Worm (Caenorhabditis elegans): ENCODE measurements around the gene F35E8.2.
"Not testable (repeated sequence)": the region's sequence is repeated elsewhere in the genome, so short reads cannot be mapped to it uniquely, and the experiment has no call there.

The F35E8.2 gene

ce11 chrV:15921102-15921501, 15.6 kb downstream of the F35E8.2 start, which contains the start of gene cdr-1:
cdr-1 (plus strand) TSS chrV:15921309.
- TF ChIP-seq lsy-2 (tag; optimal IDR thresholded peaks at IDR 0.05) = no peak
- TF ChIP-seq unc-120 (tag; optimal IDR thresholded peaks at IDR 0.05; ENCODE audit: poor library complexity, severe bottlenecking) = no peak
- TF ChIP-seq M03D4.4 (tag; optimal IDR thresholded peaks at IDR 0.05) = no peak
- TF ChIP-seq unc-62 (GFP tag; optimal IDR thresholded peaks at IDR 0.05) = no peak
- TF ChIP-seq drap-1 (GFP tag; optimal IDR thresholded peaks at IDR 0.05) = no peak
- no peak for TF ChIP-seq mep-1 (tag; optimal IDR thresholded peaks at IDR 0.05)

- TF ChIP-seq nhr-76 (tag; optimal IDR thresholded peaks at IDR 0.05) = no peak
- TF ChIP-seq nhr-237 (tag; optimal IDR thresholded peaks at IDR 0.05) = no peak
- TF ChIP-seq snpc-4 (tag; optimal IDR thresholded peaks at IDR 0.05) = no peak
- no peak for TF ChIP-seq tbx-8 (GFP tag; optimal IDR thresholded peaks at IDR 0.05)
- TF ChIP-seq lsy-2 (tag; optimal IDR thresholded peaks at IDR 0.05) = no peak
- TF ChIP-seq ceh-39 (tag; optimal IDR thresholded peaks at IDR 0.05) = no peak
- no peak for TF ChIP-seq ces-1 (GFP tag; optimal IDR thresholded peaks at IDR 0.05)
- TF ChIP-seq drap-1 (GFP tag; optimal IDR thresholded peaks at IDR 0.05) = no peak
- TF ChIP-seq lin-32 (GFP tag; optimal IDR thresholded peaks at IDR 0.05) = no peak
- no peak for TF ChIP-seq M03D4.4 (tag; optimal IDR thresholded peaks at IDR 0.05)
- TF ChIP-seq nhr-2 (tag; optimal IDR thresholded peaks at IDR 0.05) = no peak
- TF ChIP-seq lin-13 (tag; optimal IDR thresholded peaks at IDR 0.05) = no peak
- TF ChIP-seq flh-1 (GFP tag; optimal IDR thresholded peaks at IDR 0.05) = no peak
- TF ChIP-seq ceh-83 (GFP tag; optimal IDR thresholded peaks at IDR 0.05) = no peak
- TF ChIP-seq unc-120 (tag; optimal IDR thresholded peaks at IDR 0.05; ENCODE audit: poor library complexity, severe bottlenecking) = no peak
- TF ChIP-seq blmp-1 (tag; optimal IDR thresholded peaks at IDR 0.05) = no peak
- TF ChIP-seq mep-1 (tag; optimal IDR thresholded peaks at IDR 0.05) = no peak
- no peak for TF ChIP-seq elt-1 (tag; optimal IDR thresholded peaks at IDR 0.05; ENCODE audit: borderline replicate concordance, insufficient read depth)
- no peak for TF ChIP-seq ceh-43 (GFP tag; optimal IDR thresholded peaks at IDR 0.05)
Measured at ce11 chrV:15922979-15923378, 17.5 kb downstream of the F35E8.2 start, which contains the start of gene F35E8.13. F35E8.13 (plus strand) TSS chrV:15923279.

- TF ChIP-seq drap-1 (GFP tag; optimal IDR thresholded peaks at IDR 0.05) (no peak), pha-4 (tag; optimal IDR thresholded peaks at IDR 0.05) (no peak), zip-8 (tag; optimal IDR thresholded peaks at IDR 0.05) (no peak), lin-32 (GFP tag; optimal IDR thresholded peaks at IDR 0.05) (no peak), sem-2 (GFP tag; optimal IDR thresholded peaks at IDR 0.05) (no peak), cnd-1 (tag; optimal IDR thresholded peaks at IDR 0.05) (no peak), ces-1 (GFP tag; optimal IDR thresholded peaks at IDR 0.05) (no peak), nhr-12 (tag; optimal IDR thresholded peaks at IDR 0.05) (no peak), unc-120 (tag; optimal IDR thresholded peaks at IDR 0.05; ENCODE audit: poor library complexity, severe bottlenecking) (no peak), mab-5 (tag; optimal IDR thresholded peaks at IDR 0.05) (no peak), M03D4.4 (tag; optimal IDR thresholded peaks at IDR 0.05) (no peak), ztf-11 (tag; optimal IDR thresholded peaks at IDR 0.05) (no peak)
Measured at ce11 chrV:15924307-15924706, 18.8 kb downstream of the F35E8.2 start, which contains the start of gene nhr-108. nhr-108 (minus strand) TSS chrV:15924472.

- TF ChIP-seq unc-39 (tag; optimal IDR thresholded peaks at IDR 0.05) = no peak
- no peak for TF ChIP-seq nhr-28 (tag; optimal IDR thresholded peaks at IDR 0.05)
- TF ChIP-seq elt-1 (tag; optimal IDR thresholded peaks at IDR 0.05; ENCODE audit: borderline replicate concordance, insufficient read depth) = no peak
- no peak for TF ChIP-seq nhr-76 (tag; optimal IDR thresholded peaks at IDR 0.05)
- no peak for TF ChIP-seq flh-1 (GFP tag; optimal IDR thresholded peaks at IDR 0.05)
- TF ChIP-seq ham-2 (GFP tag; optimal IDR thresholded peaks at IDR 0.05) = no peak
- TF ChIP-seq snpc-4 (tag; optimal IDR thresholded peaks at IDR 0.05) = no peak
- TF ChIP-seq pha-4 (tag; optimal IDR thresholded peaks at IDR 0.05) = no peak
- TF ChIP-seq ztf-11 (tag; optimal IDR thresholded peaks at IDR 0.05) = no peak
- no peak for TF ChIP-seq lin-13 (tag; optimal IDR thresholded peaks at IDR 0.05)
Measured at ce11 chrV:15928325-15928724, 22.9 kb downstream of the F35E8.2 start, which contains the start of gene pzf-1. pzf-1 (minus strand) TSS chrV:15928425.

- TF ChIP-seq ceh-83 (GFP tag; optimal IDR thresholded peaks at IDR 0.05); zip-8 (tag; optimal IDR thresholded peaks at IDR 0.05); mab-5 (tag; optimal IDR thresholded peaks at IDR 0.05): not testable (repeated sequence)
Measured at ce11 chrV:15929882-15930281, 24.4 kb downstream of the F35E8.2 start, which contains the start of gene srbc-77. srbc-77 (plus strand) TSS chrV:15930182.
